Fruit fly (Drosophila melanogaster): ENCODE measurements around the gene ci.

DNA sequence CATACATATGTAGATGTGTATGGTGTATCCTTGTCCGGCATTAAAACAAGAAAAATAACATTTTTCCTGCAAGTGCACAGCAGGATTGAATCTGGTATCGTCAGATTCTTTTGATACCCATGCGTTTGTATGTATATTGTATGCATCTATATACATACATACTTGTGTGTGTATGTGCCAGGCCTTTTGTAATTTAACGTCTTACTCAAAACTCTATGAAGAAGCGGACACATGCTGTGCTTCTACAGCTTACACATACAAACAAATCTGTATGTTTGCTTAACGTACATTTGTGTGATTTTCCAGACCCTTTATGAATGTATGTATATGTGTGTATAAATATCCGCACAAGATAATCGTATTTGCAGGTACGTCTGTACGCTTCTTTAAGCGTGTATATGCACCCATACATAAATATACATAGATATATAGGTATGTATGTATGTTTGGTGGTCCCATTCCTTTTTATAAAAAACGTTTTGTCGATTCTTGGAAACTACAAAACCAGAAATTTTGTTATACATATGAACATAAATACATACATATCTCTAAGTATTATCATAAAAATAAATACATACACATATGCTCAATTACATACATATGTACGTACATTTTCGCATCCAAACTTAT lies 2.2 kb upstream of the ci start:
- TF ChIP-seq pan (optimal IDR thresholded peaks at IDR 0.05) (no peak), usp (GFP tag; optimal IDR thresholded peaks at IDR 0.05) (no peak), EcR (GFP tag; optimal IDR thresholded peaks at IDR 0.05) (no peak), CG8478 (optimal IDR thresholded peaks at IDR 0.05) (no peak), Dll (optimal IDR thresholded peaks at IDR 0.05) (no peak), psq (optimal IDR thresholded peaks at IDR 0.05) (no peak)
